Worm (Caenorhabditis elegans): ENCODE measurements around the gene C06E2.2.

- TF ChIP-seq mab-5 (tag; optimal IDR thresholded peaks at IDR 0.05) (no peak), ceh-39 (tag; optimal IDR thresholded peaks at IDR 0.05) (no peak), unc-39 (tag; optimal IDR thresholded peaks at IDR 0.05) (no peak), lin-13 (tag; optimal IDR thresholded peaks at IDR 0.05) (no peak), nhr-28 (tag; optimal IDR thresholded peaks at IDR 0.05) (no peak), pha-4 (tag; optimal IDR thresholded peaks at IDR 0.05) (no peak)
These were observed 3.6 kb upstream of the C06E2.2 start for ce11 chrX:8875867-8876266.

Data from whole organism, mixed stage, embryonic.